Fruit fly (Drosophila melanogaster) whole organism, embryonic: ENCODE data around the gene sbr.

Source experiments
- Asciz ChIP-seq: fragments of 200-800 bp; sonication (Bioruptor generic); optimal IDR thresholded peaks from 2 replicates; lab custom pipeline; 2017; ENCODE audit warnings: missing biosample characterization, mild to moderate bottlenecking, missing genetic modification characterization, missing genetic modification reagents
- Atf3 ChIP-seq: fragments of 200-800 bp; sonication (Bioruptor generic); optimal IDR thresholded peaks from 3 replicates; lab custom pipeline; 2016; ENCODE audit warnings: missing biosample characterization, missing genetic modification characterization
- Awh ChIP-seq: fragments of 200-800 bp; sonication (Bioruptor generic); IDR thresholded peaks from 2 replicates; pipeline ENCODE4, ENCODE4 v1.3.6; 2022; ENCODE audit warnings: missing biosample characterization, missing genetic modification characterization
- B-H2 ChIP-seq: fragments of 200-800 bp; sonication (Bioruptor generic); optimal IDR thresholded peaks from 2 replicates; lab custom pipeline; 2018; ENCODE audit warnings: missing biosample characterization, mild to moderate bottlenecking, missing genetic modification characterization
- Bteb2 ChIP-seq: fragments of 200-800 bp; sonication (Bioruptor generic); optimal IDR thresholded peaks from 2 replicates; lab custom pipeline; 2016; ENCODE audit warnings: missing biosample characterization, missing genetic modification characterization
- CG10462 ChIP-seq: fragments of 200-800 bp; sonication (Bioruptor generic); optimal IDR thresholded peaks from 2 replicates; lab custom pipeline; 2016; ENCODE audit warnings: missing biosample characterization, missing genetic modification characterization
- CG10565 ChIP-seq: fragments of 200-800 bp; sonication (Bioruptor generic); optimal IDR thresholded peaks from 3 replicates; lab custom pipeline; 2016; ENCODE audit warnings: missing biosample characterization, mild to moderate bottlenecking, missing genetic modification characterization
- CG11093 ChIP-seq: fragments of 200-800 bp; sonication (Bioruptor generic); IDR thresholded peaks from 3 replicates; pipeline ENCODE4 v1.3.6; 2022; ENCODE audit warnings: missing biosample characterization, missing genetic modification characterization
- CG11398 ChIP-seq: fragments of 200-800 bp; sonication (Bioruptor generic); optimal IDR thresholded peaks from 2 replicates; lab custom pipeline; 2016; ENCODE audit warnings: missing biosample characterization, missing genetic modification characterization
- CG11504 ChIP-seq: fragments of 200-800 bp; sonication (Bioruptor generic); optimal IDR thresholded peaks from 3 replicates; lab custom pipeline; 2019; ENCODE audit warnings: missing biosample characterization, mild to moderate bottlenecking, missing genetic modification characterization, moderate library complexity
- CG11560 ChIP-seq: fragments of 200-800 bp; sonication (Bioruptor generic); IDR thresholded peaks from 3 replicates; pipeline ENCODE4 v1.3.6; 2022; ENCODE audit warnings: missing biosample characterization, missing genetic modification characterization
- CG11695 ChIP-seq: fragments of 200-800 bp; sonication (Bioruptor generic); IDR thresholded peaks from 3 replicates; pipeline ENCODE4 v1.3.6; 2022; ENCODE audit warnings: missing biosample characterization, missing genetic modification characterization
- CG12659 ChIP-seq: fragments of 200-800 bp; sonication (Bioruptor generic); optimal IDR thresholded peaks from 3 replicates; lab custom pipeline; 2017; ENCODE audit warnings: mild to moderate bottlenecking, missing biosample characterization, missing genetic modification reagents, missing genetic modification characterization
- CG13123 ChIP-seq: fragments of 200-800 bp; sonication (Bioruptor generic); optimal IDR thresholded peaks from 2 replicates; lab custom pipeline; 2016; ENCODE audit warnings: missing biosample characterization, missing genetic modification characterization
- CG13287 ChIP-seq: fragments of 200-800 bp; sonication (Bioruptor generic); IDR thresholded peaks from 2 replicates; pipeline ENCODE4 v1.3.6; 2022; ENCODE audit warnings: missing biosample characterization, missing genetic modification characterization; ENCODE audit not compliant: partially characterized antibody
- CG13424 ChIP-seq: fragments of 200-800 bp; sonication (Bioruptor generic); optimal IDR thresholded peaks from 2 replicates; lab custom pipeline; 2019; ENCODE audit warnings: missing biosample characterization, mild to moderate bottlenecking, missing genetic modification characterization, moderate library complexity
- CG33213 ChIP-seq: fragments of 200-800 bp; sonication (Bioruptor generic); optimal IDR thresholded peaks from 3 replicates; lab custom pipeline; 2016; ENCODE audit warnings: missing biosample characterization, missing genetic modification characterization
- CG33557 ChIP-seq: fragments of 200-800 bp; sonication (Bioruptor generic); optimal IDR thresholded peaks from 2 replicates; lab custom pipeline; 2019; ENCODE audit warnings: missing biosample characterization, mild to moderate bottlenecking, missing genetic modification characterization, moderate library complexity
- CG3838 ChIP-seq: fragments of 200-800 bp; sonication (Bioruptor generic); optimal IDR thresholded peaks from 3 replicates; lab custom pipeline; 2016; ENCODE audit warnings: missing biosample characterization, missing genetic modification characterization
- CG3847 ChIP-seq: fragments of 200-800 bp; sonication (Bioruptor generic); IDR thresholded peaks from 2 replicates; pipeline ENCODE4 v1.3.6; 2022; ENCODE audit warnings: missing biosample characterization, missing genetic modification characterization
- CG3995 ChIP-seq: fragments of 200-800 bp; sonication (Bioruptor generic); optimal IDR thresholded peaks from 3 replicates; lab custom pipeline; 2016; ENCODE audit warnings: missing biosample characterization, missing genetic modification characterization
- CG4617 ChIP-seq: fragments of 200-800 bp; sonication (Bioruptor generic); optimal IDR thresholded peaks from 3 replicates; lab custom pipeline; 2016; ENCODE audit warnings: missing biosample characterization, missing genetic modification characterization, borderline replicate concordance
- CG4707 ChIP-seq: fragments of 200-800 bp; sonication (Bioruptor generic); optimal IDR thresholded peaks from 2 replicates; lab custom pipeline; 2018; ENCODE audit warnings: missing biosample characterization, mild to moderate bottlenecking, missing genetic modification characterization, moderate library complexity
- CG4820 ChIP-seq: fragments of 200-800 bp; sonication (Bioruptor generic); optimal IDR thresholded peaks from 3 replicates; lab custom pipeline; 2016; ENCODE audit warnings: missing biosample characterization, missing genetic modification characterization
- CG4854 ChIP-seq: fragments of 200-800 bp; sonication (Bioruptor generic); optimal IDR thresholded peaks from 2 replicates; lab custom pipeline; 2016; ENCODE audit warnings: missing biosample characterization, missing genetic modification characterization, inconsistent platforms
- CG6791 ChIP-seq: fragments of 200-800 bp; sonication (Bioruptor generic); IDR thresholded peaks from 3 replicates; pipeline ENCODE4 v1.3.6; 2022; ENCODE audit warnings: missing biosample characterization, missing genetic modification characterization; ENCODE audit not compliant: partially characterized antibody
- CG6813 ChIP-seq: fragments of 200-800 bp; sonication (Bioruptor generic); optimal IDR thresholded peaks from 2 replicates; lab custom pipeline; 2017; ENCODE audit warnings: missing biosample characterization, missing genetic modification characterization, mild to moderate bottlenecking, moderate library complexity, missing genetic modification reagents
- CG7839 ChIP-seq: fragments of 200-800 bp; sonication (Bioruptor generic); optimal IDR thresholded peaks from 3 replicates; lab custom pipeline; 2018; ENCODE audit warnings: missing biosample characterization, mild to moderate bottlenecking, missing genetic modification characterization, moderate library complexity
- Chrac-16 ChIP-seq: fragments of 200-800 bp; sonication (Bioruptor generic); optimal IDR thresholded peaks from 3 replicates; lab custom pipeline; 2016; ENCODE audit warnings: missing biosample characterization, missing genetic modification characterization
- D ChIP-seq, 2 experiments: fragments of 200-800 bp in 1 of 2; fragments of >200 bp in 1 of 2; sonication (Bioruptor generic) in 1 of 2; optimal IDR thresholded peaks; 2 replicates in 1 of 2; 3 replicates in 1 of 2; lab custom pipeline; 2017; ENCODE audit warnings: mild to moderate bottlenecking in 1 of 2, missing biosample characterization in 1 of 2, missing genetic modification characterization in 1 of 2, missing genetic modification reagents in 1 of 2
- Dfd ChIP-seq, 2 experiments: fragments of >200 bp; optimal IDR thresholded peaks; 2 replicates each; lab custom pipeline; 2017; ENCODE audit warnings: missing biosample characterization in 2 of 2, missing genetic modification characterization in 2 of 2
- Doc2 ChIP-seq: fragments of 200-800 bp; sonication (Bioruptor generic); IDR thresholded peaks from 2 replicates; pipeline ENCODE4 v1.3.6; 2022; ENCODE audit warnings: missing biosample characterization, missing genetic modification characterization
- HmgZ ChIP-seq: fragments of 200-800 bp; sonication (Bioruptor generic); optimal IDR thresholded peaks from 2 replicates; lab custom pipeline; 2018; ENCODE audit warnings: missing biosample characterization, mild to moderate bottlenecking, missing genetic modification characterization
- Hr39 ChIP-seq: fragments of >200 bp; optimal IDR thresholded peaks from 2 replicates; lab custom pipeline; 2017
- Oaz ChIP-seq: fragments of 200-800 bp; sonication (Bioruptor generic); IDR thresholded peaks from 2 replicates; pipeline ENCODE4 v1.3.6; 2022; ENCODE audit warnings: missing biosample characterization, missing genetic modification characterization
- Rfx ChIP-seq: fragments of 200-800 bp; sonication (Bioruptor generic); IDR thresholded peaks from 2 replicates; pipeline ENCODE4 v1.3.6; 2022; ENCODE audit warnings: missing biosample characterization, missing genetic modification characterization
- aop ChIP-seq: fragments of 200-800 bp; sonication (Bioruptor generic); IDR thresholded peaks from 2 replicates; pipeline ENCODE4 v1.3.6; 2022; ENCODE audit warnings: missing biosample characterization, missing genetic modification characterization
- ash1 ChIP-seq: fragments of 200-800 bp; sonication (Bioruptor generic); optimal IDR thresholded peaks from 2 replicates; lab custom pipeline; 2018; ENCODE audit warnings: missing biosample characterization, mild to moderate bottlenecking, missing genetic modification characterization
- dysf ChIP-seq: fragments of 200-800 bp; sonication (Bioruptor generic); IDR thresholded peaks from 3 replicates; pipeline ENCODE4 v1.3.6; 2022; ENCODE audit warnings: missing biosample characterization, missing genetic modification characterization
- fd64A ChIP-seq: fragments of 200-800 bp; sonication (Bioruptor generic); optimal IDR thresholded peaks from 3 replicates; lab custom pipeline; 2018; ENCODE audit warnings: missing biosample characterization, mild to moderate bottlenecking, missing genetic modification characterization
- fu2 ChIP-seq: fragments of 200-800 bp; sonication (Bioruptor generic); optimal IDR thresholded peaks from 2 replicates; lab custom pipeline; 2016; ENCODE audit warnings: missing biosample characterization, missing genetic modification characterization
- her ChIP-seq: fragments of 200-800 bp; sonication (Bioruptor generic); optimal IDR thresholded peaks from 2 replicates; lab custom pipeline; 2016; ENCODE audit warnings: missing biosample characterization, missing genetic modification characterization
- inv ChIP-seq: fragments of 200-800 bp; sonication (Bioruptor generic); IDR thresholded peaks from 2 replicates; pipeline ENCODE4 v1.3.6; 2022; ENCODE audit warnings: missing biosample characterization, missing genetic modification characterization; ENCODE audit not compliant: partially characterized antibody
- jumu ChIP-seq: fragments of 200-800 bp; sonication (Bioruptor generic); optimal IDR thresholded peaks from 3 replicates; lab custom pipeline; 2016; ENCODE audit warnings: missing biosample characterization, missing genetic modification characterization
- p53 ChIP-seq: fragments of 200-800 bp; sonication (Bioruptor generic); optimal IDR thresholded peaks from 2 replicates; lab custom pipeline; 2016; ENCODE audit warnings: missing biosample characterization, missing genetic modification characterization
- peb ChIP-seq: fragments of 200-800 bp; sonication (Bioruptor generic); IDR thresholded peaks from 2 replicates; pipeline ENCODE4 v1.3.6; 2022; ENCODE audit warnings: missing biosample characterization, missing genetic modification characterization
- pum ChIP-seq: fragments of 200-800 bp; sonication (Bioruptor generic); optimal IDR thresholded peaks from 2 replicates; lab custom pipeline; 2016; ENCODE audit warnings: missing biosample characterization, missing genetic modification characterization
- rib ChIP-seq: fragments of 200-800 bp; sonication (Bioruptor generic); IDR thresholded peaks from 2 replicates; pipeline ENCODE4 v1.3.6; 2022; ENCODE audit warnings: missing biosample characterization, missing genetic modification characterization
- row ChIP-seq: fragments of 200-800 bp; sonication (Bioruptor generic); IDR thresholded peaks from 3 replicates; pipeline ENCODE4 v1.3.6; 2022; ENCODE audit warnings: missing biosample characterization, missing genetic modification characterization
- schlank ChIP-seq: fragments of 200-800 bp; sonication (Bioruptor generic); optimal IDR thresholded peaks from 2 replicates; lab custom pipeline; 2018; ENCODE audit warnings: missing biosample characterization, mild to moderate bottlenecking, missing genetic modification characterization
- z ChIP-seq: fragments of 200-800 bp; sonication (Bioruptor generic); IDR thresholded peaks from 3 replicates; pipeline ENCODE4 v1.3.6; 2022; ENCODE audit warnings: missing biosample characterization, missing genetic modification characterization
- zfh2 ChIP-seq: fragments of 200-800 bp; sonication (Bioruptor generic); optimal IDR thresholded peaks from 2 replicates; lab custom pipeline; 2016; ENCODE audit warnings: missing biosample characterization, missing genetic modification characterization

The sbr gene

DNA sequence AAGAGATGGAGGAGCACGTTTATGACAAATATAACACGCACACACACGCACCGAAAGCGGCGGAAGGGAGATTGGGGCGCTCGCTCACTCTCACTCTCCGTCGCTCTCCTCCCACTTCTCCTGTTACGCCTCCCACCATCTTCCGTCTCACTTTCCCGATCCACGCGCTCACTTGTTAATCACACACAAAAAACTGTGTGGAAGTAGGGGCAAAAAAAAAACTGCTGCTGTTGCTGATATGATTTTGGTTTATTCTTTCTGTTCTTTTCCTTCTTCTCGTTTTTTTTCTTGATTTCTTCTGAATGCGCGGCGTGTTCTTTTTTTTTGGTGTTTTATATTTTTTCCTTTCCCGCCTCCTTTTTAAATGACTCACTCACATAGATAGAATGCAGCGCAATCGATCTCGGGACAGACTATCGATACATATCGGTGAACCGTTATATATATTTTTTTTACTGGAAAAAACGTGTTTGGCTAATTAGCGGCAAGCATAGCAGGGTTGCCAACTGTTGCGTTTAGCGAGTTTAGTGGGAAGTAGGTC, 41.2 kb downstream of the sbr start (continued):
- TF ChIP-seq p53 (no peak), CG4617 (no peak), CG4854 (GFP tag; lab: Kevin White, UChicago) (no peak), schlank (tag; lab: Kevin White, UChicago) (no peak), inv (GFP tag; lab: Robert Waterston, UW) (no peak), Asciz (GFP tag; lab: Kevin White, UChicago) (no peak), ash1 (GFP tag; lab: Kevin White, UChicago) (no peak), CG3847 (GFP tag; lab: Robert Waterston, UW) (no peak), Atf3 (no peak), CG6813 (GFP tag; lab: Kevin White, UChicago) (no peak), CG10565 (GFP tag; lab: Kevin White, UChicago) (no peak), CG10462 (GFP tag; lab: Kevin White, UChicago) (no peak), z (peak; percentile 79; the same call in 2 of the 3 replicates), rib (GFP tag; lab: Robert Waterston, UW) (peak; percentile 54), CG7839 (tag; lab: Kevin White, UChicago) (no peak), CG3838 (GFP tag; lab: Kevin White, UChicago) (no peak), CG11560 (tag; lab: Robert Waterston, UW) (no peak), CG11504 (tag; lab: Kevin White, UChicago) (no peak), jumu (GFP tag; lab: Kevin White, UChicago) (no peak), Oaz (GFP tag; lab: Robert Waterston, UW) (no peak), fd64A (GFP tag; lab: Kevin White, UChicago) (no peak), CG13287 (GFP tag; lab: Robert Waterston, UW) (peak; percentile 59; the same call in 1 of the 2 replicates), her (GFP tag; lab: Kevin White, UChicago) (no peak), CG33213 (GFP tag; lab: Kevin White, UChicago) (no peak), zfh2 (GFP tag; lab: Kevin White, UChicago) (no peak), CG4707 (no peak), Bteb2 (GFP tag; lab: Kevin White, UChicago) (no peak), B-H2 (GFP tag; lab: Kevin White, UChicago) (no peak), D (optimal IDR thresholded peaks at IDR 0.05; lab: Kevin White, UChicago) (no peak), D (GFP tag; optimal IDR thresholded peaks at IDR 0.05; lab: Kevin White, UChicago) (no peak), CG12659 (GFP tag; lab: Kevin White, UChicago) (no peak), CG33557 (GFP tag; lab: Kevin White, UChicago) (no peak), HmgZ (peak; percentile 18), Awh (no peak), aop (no peak), CG13123 (GFP tag; lab: Kevin White, UChicago) (no peak), dysf (no peak), pum (GFP tag; lab: Kevin White, UChicago) (no peak), CG11398 (GFP tag; lab: Kevin White, UChicago) (no peak), row (GFP tag; lab: Robert Waterston, UW) (no peak), peb (GFP tag; lab: Robert Waterston, UW) (no peak), Doc2 (no peak), CG4820 (GFP tag; lab: Kevin White, UChicago) (no peak), CG6791 (peak; percentile 65; the same call in 1 of the 3 replicates), Rfx (GFP tag; lab: Robert Waterston, UW) (no peak), CG11093 (GFP tag; lab: Robert Waterston, UW) (no peak), fu2 (GFP tag; lab: Kevin White, UChicago) (no peak), Hr39 (lab: Kevin White, UChicago) (no peak), CG11695 (no peak), Chrac-16 (GFP tag; lab: Kevin White, UChicago) (no peak), Dfd (GFP tag; optimal IDR thresholded peaks at IDR 0.05; lab: Kevin White, UChicago) (no peak), CG3995 (GFP tag; lab: Kevin White, UChicago) (no peak), CG13424 (tag; lab: Kevin White, UChicago) (no peak)
